Worm (Caenorhabditis elegans) whole organism, L4/young adult: ENCODE results near the gene srx-22.

Source experiments
- W03F9.2 ChIP-seq: fragments of 150-350 bp; optimal IDR thresholded peaks from 2 replicates; lab custom pipeline; 2014; ENCODE audit warnings: missing biosample characterization, missing genetic modification characterization
- dao-5 ChIP-seq: sonication (generic microtip); optimal IDR thresholded peaks from 2 replicates; lab custom pipeline; 2016; ENCODE audit warnings: missing genotype, missing genetic modification characterization, moderate library complexity, missing compliant biosample characterization
- him-1 ChIP-seq: sonication (generic microtip); optimal IDR thresholded peaks from 2 replicates; lab custom pipeline; 2016; ENCODE audit warnings: missing genotype, missing genetic modification reagents, missing genetic modification characterization, missing compliant biosample characterization

Gene srx-22

DNA sequence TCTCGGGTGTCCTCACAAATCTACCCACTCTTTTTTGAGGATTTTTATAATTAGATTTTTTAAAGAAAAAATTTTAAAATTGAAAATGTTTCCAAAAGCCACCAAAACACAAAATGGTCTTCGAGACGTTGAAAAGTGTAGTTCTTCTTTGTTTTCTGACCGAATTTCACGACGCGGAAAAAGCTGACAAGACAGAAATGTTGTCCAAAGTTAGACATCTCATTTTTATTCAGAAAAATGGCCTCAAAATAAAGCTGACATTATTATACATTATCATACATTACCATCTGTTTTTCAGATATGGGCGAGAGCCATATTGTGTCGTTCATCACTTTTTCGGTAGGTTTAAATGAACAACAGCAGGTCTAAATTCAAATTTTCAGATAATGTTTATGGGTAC is at the start of gene srx-22:
Gene srx-22 (plus strand): TSS at position 301 of the 400 bp plus-strand sequence.
- TF ChIP-seq him-1 (tag; lab: Kevin White, UChicago) = no peak
- no peak for TF ChIP-seq W03F9.2 (tag; lab: Kevin White, UChicago)
- TF ChIP-seq dao-5 = no peak

DNA sequence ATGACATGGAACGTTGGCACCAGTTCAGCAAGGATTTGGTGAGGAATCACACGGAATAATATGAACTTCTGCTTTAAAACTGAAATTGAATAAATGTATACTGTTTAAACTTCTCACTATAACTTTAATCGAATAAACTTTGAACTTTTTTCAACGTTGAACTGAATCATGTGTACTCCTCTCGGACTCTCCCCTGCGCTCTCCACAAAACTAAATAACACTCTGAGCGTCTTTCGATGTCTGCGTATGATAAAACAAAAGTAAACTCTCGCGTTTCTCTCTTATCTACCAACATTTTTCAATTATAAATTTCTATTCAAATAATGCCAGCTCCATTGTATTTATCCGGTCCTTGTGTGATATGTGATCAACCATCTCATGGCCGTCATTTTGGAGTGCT is 47.9 kb upstream of the srx-22 start:
- no peak for TF ChIP-seq dao-5
- TF ChIP-seq him-1 (tag; lab: Kevin White, UChicago) = no peak
- no peak for TF ChIP-seq W03F9.2 (tag; lab: Kevin White, UChicago)

DNA sequence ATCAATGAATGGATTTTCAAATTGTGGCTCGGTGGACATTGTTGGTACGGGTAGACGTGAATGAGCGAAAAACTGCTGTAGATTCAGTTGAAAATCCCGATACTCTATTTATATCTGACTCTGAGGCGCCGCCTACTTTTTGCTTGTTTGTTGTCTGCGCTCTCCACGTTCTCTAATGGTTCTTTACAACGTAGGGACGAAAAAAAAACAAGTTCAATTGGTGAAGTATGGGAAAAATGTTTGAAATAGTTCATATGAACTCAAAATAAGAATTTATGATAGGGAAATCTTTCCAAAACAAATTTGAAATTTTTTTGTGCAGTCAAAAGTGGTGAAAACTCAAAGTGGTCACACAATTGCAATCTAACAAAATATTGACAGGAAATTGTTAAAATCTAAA is 44.9 kb upstream of the srx-22 start, which contains the start of gene F48G7.10:
Gene F48G7.10 (minus strand): TSS at position 101 of the 400 bp plus-strand sequence.
- TF ChIP-seq dao-5 (no peak), him-1 (tag; lab: Kevin White, UChicago) (no peak), W03F9.2 (tag; lab: Kevin White, UChicago) (no peak)

DNA sequence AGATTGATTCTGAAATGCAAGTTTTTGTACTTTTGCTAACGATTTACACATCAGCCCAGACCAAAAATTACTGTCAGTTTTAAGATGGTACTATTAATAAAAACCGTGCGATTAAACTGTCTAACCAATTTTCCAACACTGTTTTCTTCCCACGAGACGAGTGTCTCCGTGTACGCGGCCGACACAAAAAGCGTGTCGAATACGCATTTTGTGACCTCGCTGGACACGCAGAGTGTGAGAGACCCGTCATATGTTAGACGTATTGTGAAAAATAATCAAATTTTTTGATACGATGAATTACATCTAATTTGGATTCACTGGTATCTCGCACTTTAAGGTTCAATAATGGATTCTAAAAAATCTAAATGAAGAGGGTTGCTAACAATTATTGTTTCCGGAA is 44.1 kb upstream of the srx-22 start:
- no peak for TF ChIP-seq him-1 (tag; lab: Kevin White, UChicago)
- no peak for TF ChIP-seq W03F9.2 (tag; lab: Kevin White, UChicago)
- no peak for TF ChIP-seq dao-5

DNA sequence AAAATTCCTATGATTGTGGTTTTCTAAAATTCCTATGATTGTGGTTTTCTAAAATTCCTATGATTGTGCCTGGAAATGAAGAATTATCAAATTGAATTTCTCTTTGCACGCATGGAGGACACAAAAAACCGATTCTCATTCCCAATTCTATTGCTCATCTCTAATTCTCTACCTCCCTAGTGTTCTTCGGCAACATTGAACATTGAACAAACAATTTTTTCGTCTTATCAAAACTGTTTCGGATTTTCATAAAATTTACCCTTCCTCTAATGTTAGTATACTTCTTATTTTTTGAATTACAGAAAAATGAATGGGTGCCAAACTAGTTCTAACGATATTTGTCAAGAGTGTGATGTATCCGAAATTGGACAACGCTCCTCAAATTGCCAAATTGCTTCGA is 43.5 kb upstream of the srx-22 start, which contains the start of gene pals-31:
Gene pals-31 (plus strand): TSS at position 301 of the 400 bp plus-strand sequence.
- TF ChIP-seq W03F9.2 (tag; lab: Kevin White, UChicago) (no peak), him-1 (tag; lab: Kevin White, UChicago) (no peak), dao-5 (no peak)

DNA sequence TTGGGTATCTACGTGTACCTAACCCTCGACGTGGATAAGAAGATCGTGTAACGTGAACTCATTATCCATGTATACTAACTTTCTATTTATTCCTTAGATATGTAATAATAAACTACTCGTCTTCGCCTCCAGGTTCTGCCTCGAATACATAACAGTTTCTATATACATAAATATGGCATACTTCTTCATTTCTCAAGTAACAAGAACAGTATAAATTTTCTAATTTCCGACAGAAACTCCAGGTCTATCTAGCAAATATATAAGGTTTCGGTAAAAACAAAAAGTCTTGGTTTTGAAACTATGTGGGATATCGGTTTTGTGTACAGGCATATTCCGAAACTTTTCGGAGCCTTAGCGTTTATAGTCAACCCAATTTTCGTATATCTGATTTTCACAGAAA is 41.4 kb upstream of the srx-22 start, which contains the start of gene srj-37:
Gene srj-37 (plus strand): TSS at position 301 of the 400 bp plus-strand sequence.
- no peak for TF ChIP-seq dao-5
- no peak for TF ChIP-seq W03F9.2 (tag; lab: Kevin White, UChicago)
- TF ChIP-seq him-1 (tag; lab: Kevin White, UChicago) = no peak

DNA sequence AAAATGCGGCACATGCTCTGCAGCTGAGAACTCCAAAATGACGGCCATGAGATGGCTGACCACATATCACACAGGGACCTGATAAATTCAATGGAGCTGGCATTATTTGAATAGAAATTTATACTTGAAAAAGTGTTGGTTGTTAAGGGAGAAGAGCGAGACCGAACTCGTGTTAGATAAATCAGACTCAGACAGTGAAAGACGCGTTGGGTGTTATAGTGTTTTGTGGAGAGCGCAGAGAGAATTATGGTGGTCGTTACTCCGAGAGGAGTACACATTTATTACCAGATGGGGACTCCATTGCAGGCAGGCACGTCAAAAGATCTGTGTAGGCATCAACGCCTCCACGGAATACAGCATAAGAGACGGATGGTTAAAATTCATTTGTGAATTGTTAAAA is 37.0 kb upstream of the srx-22 start, which contains the start of gene nhr-190:
Gene nhr-190 (minus strand): TSS at position 175 of the 400 bp plus-strand sequence.
- TF ChIP-seq dao-5 = no peak
- no peak for TF ChIP-seq him-1 (tag; lab: Kevin White, UChicago)
- no peak for TF ChIP-seq W03F9.2 (tag; lab: Kevin White, UChicago)

DNA sequence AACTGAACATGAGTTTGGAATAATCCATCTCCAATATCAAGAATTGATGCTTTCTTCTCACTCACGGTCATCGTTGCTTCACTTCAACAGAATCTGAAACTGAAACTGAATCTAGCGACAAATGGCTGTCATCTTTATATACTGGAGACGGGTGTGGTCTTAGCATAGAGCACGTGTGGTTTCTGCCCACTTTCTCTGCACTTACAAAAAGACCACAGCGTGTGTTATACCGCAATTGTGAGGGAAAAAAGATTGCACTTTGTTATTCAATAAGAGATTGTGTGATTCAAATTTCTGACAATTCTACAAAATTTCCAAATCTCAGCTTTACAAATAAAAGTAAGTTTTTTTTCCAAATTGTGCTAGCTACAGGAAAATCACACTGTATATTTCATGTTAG is 33.6 kb upstream of the srx-22 start, which contains the start of gene F48G7.12:
Gene F48G7.12 (minus strand): TSS at position 101 of the 400 bp plus-strand sequence.
- TF ChIP-seq dao-5 = no peak
- no peak for TF ChIP-seq him-1 (tag; lab: Kevin White, UChicago)
- TF ChIP-seq W03F9.2 (tag; lab: Kevin White, UChicago) = no peak

DNA sequence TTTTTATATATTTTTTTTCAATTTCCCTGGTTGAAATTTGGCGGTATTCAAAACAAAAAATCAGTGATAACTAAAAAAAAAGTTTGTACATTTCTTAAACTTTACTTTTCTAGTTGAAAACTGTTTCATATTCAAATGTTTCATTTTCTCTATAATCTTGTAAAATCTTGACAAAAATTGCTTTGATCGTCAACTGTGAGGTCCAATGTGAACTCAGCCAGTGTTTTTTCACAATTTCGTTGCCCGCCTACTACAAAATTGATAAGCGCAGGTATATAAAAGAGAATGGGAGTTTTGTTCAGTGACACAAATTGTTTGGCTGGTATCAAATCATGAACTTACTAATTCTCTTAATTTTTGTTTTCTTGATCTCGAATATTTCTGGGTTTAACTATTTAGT is 32.9 kb upstream of the srx-22 start, which contains the start of gene ugt-42:
Gene ugt-42 (plus strand): TSS at position 301 of the 400 bp plus-strand sequence.
- TF ChIP-seq dao-5 = no peak
- TF ChIP-seq W03F9.2 (tag; lab: Kevin White, UChicago) = no peak
- no peak for TF ChIP-seq him-1 (tag; lab: Kevin White, UChicago)

DNA sequence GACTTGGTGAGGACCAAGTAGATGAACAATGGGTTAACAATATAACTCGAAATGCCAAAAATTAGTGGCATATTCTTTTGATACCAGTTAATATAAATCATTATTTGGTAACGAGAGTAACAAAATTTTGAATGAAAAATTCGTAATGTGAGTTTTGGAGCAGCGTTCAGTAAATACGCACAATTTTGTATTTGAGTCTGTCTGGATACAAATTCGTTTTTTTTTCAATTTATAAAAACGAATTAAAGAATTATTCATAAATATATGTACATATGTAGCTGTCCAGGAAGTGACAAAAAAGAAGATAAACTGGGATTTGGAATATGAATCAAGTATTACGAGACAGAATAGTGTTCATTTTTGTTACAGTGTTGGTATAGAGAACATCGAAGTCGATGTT is 26.8 kb upstream of the srx-22 start, which contains the start of gene srj-5:
Gene srj-5 (minus strand): TSS at position 101 of the 400 bp plus-strand sequence.
- TF ChIP-seq him-1 (tag; lab: Kevin White, UChicago) = no peak
- no peak for TF ChIP-seq dao-5
- no peak for TF ChIP-seq W03F9.2 (tag; lab: Kevin White, UChicago)

DNA sequence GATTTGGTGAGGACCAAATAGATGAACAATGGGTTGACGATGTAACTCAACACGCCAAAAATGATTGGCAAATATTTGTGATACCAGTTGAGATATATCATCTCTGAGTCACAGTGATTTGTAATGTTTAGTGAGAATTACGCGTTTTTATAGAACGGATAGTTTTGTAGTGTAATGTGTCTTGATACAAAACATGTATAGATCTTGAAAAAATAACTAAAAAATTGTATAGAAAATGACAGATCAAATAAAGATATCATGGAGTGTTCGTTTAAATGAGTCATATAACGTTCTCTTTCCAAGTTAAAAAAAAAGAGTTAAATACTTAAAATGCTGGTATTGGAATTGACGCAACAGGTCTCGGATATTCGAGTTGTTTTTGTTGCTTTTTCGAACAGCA is 25.4 kb upstream of the srx-22 start, which contains the start of gene srj-6:
Gene srj-6 (minus strand): TSS at position 101 of the 400 bp plus-strand sequence.
- TF ChIP-seq him-1 (tag; lab: Kevin White, UChicago) (no peak), W03F9.2 (tag; lab: Kevin White, UChicago) (no peak), dao-5 (no peak)

DNA sequence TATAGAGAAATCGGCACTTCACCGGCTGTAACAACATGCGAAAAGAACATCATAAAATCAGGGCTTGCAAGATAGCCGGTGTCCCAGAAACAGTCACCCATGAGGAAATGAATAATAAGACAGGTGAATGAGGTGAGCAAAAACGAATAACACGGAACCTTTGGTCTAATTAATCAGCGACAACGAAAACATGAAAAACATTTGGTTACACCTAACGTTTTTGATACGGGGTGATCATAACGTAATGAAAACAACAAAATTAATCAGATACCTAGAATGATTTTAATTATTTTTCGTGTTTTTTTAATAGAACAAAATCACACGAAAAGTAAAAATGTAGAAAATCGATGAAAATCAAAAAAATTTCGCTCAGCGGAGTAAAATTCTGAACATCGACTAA is 23.9 kb upstream of the srx-22 start, which contains the start of gene srh-245:
Gene srh-245 (minus strand): TSS at position 101 of the 400 bp plus-strand sequence.
- TF ChIP-seq dao-5 = no peak
- no peak for TF ChIP-seq W03F9.2 (tag; lab: Kevin White, UChicago)
- TF ChIP-seq him-1 (tag; lab: Kevin White, UChicago) = no peak

DNA sequence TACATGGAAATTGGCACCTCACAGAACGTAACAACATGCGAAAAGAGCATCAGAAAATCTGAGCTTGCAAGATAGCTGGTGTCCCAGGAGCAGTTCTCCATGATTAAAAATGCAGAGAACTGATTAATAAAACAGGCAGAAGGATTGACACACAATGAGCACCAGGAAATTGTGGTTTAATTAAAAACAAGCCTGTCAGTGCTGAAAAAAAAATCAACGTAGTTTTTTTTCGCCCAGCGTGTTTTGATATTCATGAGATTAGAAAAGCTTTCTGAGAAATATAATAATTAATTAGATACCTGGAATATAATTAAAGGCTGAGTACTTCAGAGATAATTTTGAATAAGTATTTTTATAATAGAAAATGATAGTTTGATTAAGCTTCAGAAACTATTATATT is 22.1 kb upstream of the srx-22 start, which contains the start of gene srh-246:
Gene srh-246 (minus strand): TSS at position 101 of the 400 bp plus-strand sequence.
- no peak for TF ChIP-seq W03F9.2 (tag; lab: Kevin White, UChicago)
- TF ChIP-seq him-1 (tag; lab: Kevin White, UChicago) = no peak
- no peak for TF ChIP-seq dao-5

DNA sequence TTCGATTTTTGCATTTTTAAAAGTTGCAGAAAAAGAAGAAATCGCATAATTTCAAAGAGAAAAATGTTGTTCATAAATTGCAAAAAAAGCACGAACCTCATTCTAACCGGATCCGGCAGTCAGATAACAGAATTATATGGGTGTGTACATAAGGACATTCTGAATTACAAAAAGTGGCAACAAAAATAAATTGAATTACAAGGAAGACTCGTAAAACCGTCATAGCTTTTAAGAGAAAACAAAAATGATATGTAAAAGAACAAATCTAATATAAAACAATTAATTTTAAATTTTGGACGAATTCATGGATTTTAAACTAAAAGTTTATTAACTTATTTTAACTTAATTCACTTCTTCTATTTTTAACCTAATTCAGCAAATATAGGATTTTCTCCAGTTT is 19.6 kb upstream of the srx-22 start, which contains the start of gene F31F4.17:
Gene F31F4.17 (minus strand): TSS at position 101 of the 400 bp plus-strand sequence.
- no peak for TF ChIP-seq dao-5
- no peak for TF ChIP-seq him-1 (tag; lab: Kevin White, UChicago)
- no peak for TF ChIP-seq W03F9.2 (tag; lab: Kevin White, UChicago)
